Fruit fly (Drosophila melanogaster) whole organism, embryonic: ENCODE measurements around the gene Rtnl1.

Experiments
- Blimp-1 ChIP-seq: fragments of 200-800 bp; sonication (Bioruptor generic); optimal IDR thresholded peaks from 3 replicates; lab custom pipeline; 2018; ENCODE audit warnings: missing biosample characterization, missing genetic modification characterization, mild to moderate bottlenecking, moderate library complexity, missing genetic modification reagents
- CG1024 ChIP-seq: fragments of 200-800 bp; sonication (Bioruptor generic); IDR thresholded peaks from 2 replicates; pipeline ENCODE4 v1.3.6; 2022; ENCODE audit warnings: missing biosample characterization, missing genetic modification characterization
- CG11504 ChIP-seq: fragments of 200-800 bp; sonication (Bioruptor generic); optimal IDR thresholded peaks from 3 replicates; lab custom pipeline; 2019; ENCODE audit warnings: missing biosample characterization, mild to moderate bottlenecking, missing genetic modification characterization, moderate library complexity
- CG12219 ChIP-seq: fragments of 200-800 bp; sonication (Bioruptor generic); optimal IDR thresholded peaks from 3 replicates; lab custom pipeline; 2018; ENCODE audit warnings: missing biosample characterization, mild to moderate bottlenecking, missing genetic modification characterization
- CG12391 ChIP-seq: fragments of 200-800 bp; sonication (Bioruptor generic); optimal IDR thresholded peaks from 3 replicates; lab custom pipeline; 2018; ENCODE audit warnings: missing biosample characterization, mild to moderate bottlenecking, missing genetic modification characterization, moderate library complexity
- CG13894 ChIP-seq: fragments of 200-800 bp; sonication (Bioruptor generic); optimal IDR thresholded peaks from 3 replicates; lab custom pipeline; 2018; ENCODE audit warnings: missing biosample characterization, mild to moderate bottlenecking, missing genetic modification characterization, moderate library complexity
- CG14441 ChIP-seq: fragments of 200-800 bp; sonication (Bioruptor generic); IDR thresholded peaks from 2 replicates; pipeline ENCODE4 v1.3.6; 2022; ENCODE audit warnings: missing biosample characterization, missing genetic modification characterization
- CG15073 ChIP-seq: fragments of 200-800 bp; sonication (Bioruptor generic); optimal IDR thresholded peaks from 2 replicates; lab custom pipeline; 2016; ENCODE audit warnings: missing biosample characterization, missing genetic modification characterization
- CG2129 ChIP-seq: fragments of 200-800 bp; sonication (Bioruptor generic); IDR thresholded peaks from 2 replicates; pipeline ENCODE4 v1.3.6; 2022; ENCODE audit warnings: missing biosample characterization, missing genetic modification characterization; ENCODE audit not compliant: partially characterized antibody
- CG2202 ChIP-seq: fragments of 200-800 bp; sonication (Bioruptor generic); optimal IDR thresholded peaks from 2 replicates; lab custom pipeline; 2018; ENCODE audit warnings: missing biosample characterization, mild to moderate bottlenecking, missing genetic modification characterization
- CG2712 ChIP-seq: fragments of 200-800 bp; optimal IDR thresholded peaks from 3 replicates; lab custom pipeline; 2019; ENCODE audit warnings: missing biosample characterization, mild to moderate bottlenecking, missing genetic modification characterization, moderate library complexity
- CG2875 ChIP-seq: fragments of 200-800 bp; sonication (Bioruptor generic); optimal IDR thresholded peaks from 2 replicates; lab custom pipeline; 2017; ENCODE audit warnings: missing biosample characterization, mild to moderate bottlenecking, missing genetic modification characterization, missing genetic modification reagents
- CG30020 ChIP-seq: fragments of 200-800 bp; optimal IDR thresholded peaks from 2 replicates; lab custom pipeline; 2019; ENCODE audit warnings: missing biosample characterization, mild to moderate bottlenecking, missing genetic modification characterization, moderate library complexity
- CG30431 ChIP-seq: fragments of 200-800 bp; sonication (Bioruptor generic); optimal IDR thresholded peaks from 2 replicates; lab custom pipeline; 2017; ENCODE audit warnings: missing biosample characterization, missing genetic modification characterization
- CG3065 ChIP-seq: fragments of 200-800 bp; sonication (Bioruptor generic); optimal IDR thresholded peaks from 2 replicates; lab custom pipeline; 2016; ENCODE audit warnings: missing biosample characterization, missing genetic modification characterization
- CG3163 ChIP-seq: fragments of 200-800 bp; sonication (Bioruptor generic); optimal IDR thresholded peaks from 3 replicates; lab custom pipeline; 2016; ENCODE audit warnings: missing biosample characterization, missing genetic modification characterization
- CG4404 ChIP-seq: fragments of 200-800 bp; sonication (Bioruptor generic); IDR thresholded peaks from 2 replicates; pipeline ENCODE4 v1.3.6; 2022; ENCODE audit warnings: missing biosample characterization, missing genetic modification characterization
- CG4424 ChIP-seq: fragments of 200-800 bp; sonication (Bioruptor generic); optimal IDR thresholded peaks from 3 replicates; lab custom pipeline; 2016; ENCODE audit warnings: missing biosample characterization, missing genetic modification characterization
- CG4617 ChIP-seq: fragments of 200-800 bp; sonication (Bioruptor generic); optimal IDR thresholded peaks from 3 replicates; lab custom pipeline; 2016; ENCODE audit warnings: missing biosample characterization, missing genetic modification characterization, borderline replicate concordance
- CG4820 ChIP-seq: fragments of 200-800 bp; sonication (Bioruptor generic); optimal IDR thresholded peaks from 3 replicates; lab custom pipeline; 2016; ENCODE audit warnings: missing biosample characterization, missing genetic modification characterization
- CG9797 ChIP-seq: fragments of 200-800 bp; sonication (Bioruptor generic); optimal IDR thresholded peaks from 3 replicates; lab custom pipeline; 2018; ENCODE audit warnings: missing biosample characterization, mild to moderate bottlenecking, missing genetic modification characterization
- CTCF ChIP-seq: fragments of 200-800 bp; sonication (Bioruptor generic); optimal IDR thresholded peaks from 2 replicates; lab custom pipeline; 2017; ENCODE audit warnings: missing biosample characterization, mild to moderate bottlenecking, missing genetic modification characterization, moderate library complexity
- D ChIP-seq, 2 experiments: fragments of 200-800 bp in 1 of 2; fragments of >200 bp in 1 of 2; sonication (Bioruptor generic) in 1 of 2; optimal IDR thresholded peaks; 2 replicates in 1 of 2; 3 replicates in 1 of 2; lab custom pipeline; 2017; ENCODE audit warnings: mild to moderate bottlenecking in 1 of 2, missing biosample characterization in 1 of 2, missing genetic modification characterization in 1 of 2, missing genetic modification reagents in 1 of 2
- Deaf1 ChIP-seq: fragments of 200-800 bp; optimal IDR thresholded peaks from 3 replicates; lab custom pipeline; 2019; ENCODE audit warnings: missing biosample characterization, mild to moderate bottlenecking, missing genetic modification characterization, moderate library complexity
- Doc3 ChIP-seq: fragments of 200-800 bp; sonication (Bioruptor generic); IDR thresholded peaks from 3 replicates; pipeline ENCODE4 v1.3.6; 2022; ENCODE audit warnings: missing biosample characterization, missing genetic modification characterization; ENCODE audit not compliant: partially characterized antibody
- Fer3 ChIP-seq: fragments of 200-800 bp; sonication (Bioruptor generic); optimal IDR thresholded peaks from 2 replicates; lab custom pipeline; 2018; ENCODE audit warnings: missing biosample characterization, mild to moderate bottlenecking, missing genetic modification characterization, moderate library complexity
- HLH4C ChIP-seq: fragments of 200-800 bp; sonication (Bioruptor generic); IDR thresholded peaks from 3 replicates; pipeline ENCODE4 v1.3.6; 2022; ENCODE audit warnings: missing biosample characterization, missing genetic modification characterization; ENCODE audit not compliant: partially characterized antibody
- Hr78 ChIP-seq, 2 experiments: fragments of 200-800 bp in 1 of 2; fragments of >200 bp in 1 of 2; sonication (Bioruptor generic) in 1 of 2; optimal IDR thresholded peaks; 2 replicates each; lab custom pipeline; 2017 to 2019; ENCODE audit warnings: missing biosample characterization in 2 of 2, missing genetic modification characterization in 2 of 2, mild to moderate bottlenecking in 1 of 2, moderate library complexity in 1 of 2
- Sox100B ChIP-seq: fragments of 200-800 bp; sonication (Bioruptor generic); optimal IDR thresholded peaks from 3 replicates; lab custom pipeline; 2018; ENCODE audit warnings: missing biosample characterization, mild to moderate bottlenecking, missing genetic modification characterization
- Trl ChIP-seq, 3 experiments: fragments of >200 bp in 2 of 3; fragments of 200-800 bp in 1 of 3; sonication (Bioruptor generic) in 1 of 3; optimal IDR thresholded peaks; 2 replicates in 1 of 3; 3 replicates in 2 of 3; lab custom pipeline; 2016 to 2017; ENCODE audit warnings: missing biosample characterization in 1 of 3, missing genetic modification characterization in 1 of 3
- YL-1 ChIP-seq: fragments of 200-800 bp; sonication (Bioruptor generic); optimal IDR thresholded peaks from 3 replicates; lab custom pipeline; 2017; ENCODE audit warnings: missing biosample characterization, mild to moderate bottlenecking, missing genetic modification characterization
- cas ChIP-seq: fragments of 200-800 bp; sonication (Bioruptor generic); IDR thresholded peaks from 2 replicates; pipeline ENCODE4 v1.3.6; 2022; ENCODE audit warnings: missing biosample characterization, missing genetic modification characterization
- crol ChIP-seq: fragments of 200-800 bp; sonication (Bioruptor generic); IDR thresholded peaks from 2 replicates; pipeline ENCODE4 v1.3.6; 2022; ENCODE audit warnings: missing biosample characterization, missing genetic modification characterization
- fd3F ChIP-seq: fragments of 200-800 bp; sonication (Bioruptor generic); optimal IDR thresholded peaks from 2 replicates; lab custom pipeline; 2018; ENCODE audit warnings: missing biosample characterization, mild to moderate bottlenecking, missing genetic modification characterization, moderate library complexity
- gcm ChIP-seq: fragments of 200-800 bp; sonication (Bioruptor generic); optimal IDR thresholded peaks from 2 replicates; lab custom pipeline; 2019; ENCODE audit warnings: missing biosample characterization, mild to moderate bottlenecking, missing genetic modification characterization, moderate library complexity
- gsb-n ChIP-seq: fragments of 200-800 bp; sonication (Bioruptor generic); optimal IDR thresholded peaks from 3 replicates; lab custom pipeline; 2018; ENCODE audit warnings: missing biosample characterization, mild to moderate bottlenecking, missing genetic modification characterization
- jumu ChIP-seq: fragments of 200-800 bp; sonication (Bioruptor generic); optimal IDR thresholded peaks from 3 replicates; lab custom pipeline; 2016; ENCODE audit warnings: missing biosample characterization, missing genetic modification characterization
- lilli ChIP-seq: fragments of 200-800 bp; sonication (Bioruptor generic); optimal IDR thresholded peaks from 3 replicates; lab custom pipeline; 2016; ENCODE audit warnings: missing biosample characterization, missing genetic modification characterization
- lola ChIP-seq, 3 experiments: fragments of >200 bp in 2 of 3; fragments of 200-800 bp in 1 of 3; sonication (Bioruptor generic) in 1 of 3; optimal IDR thresholded peaks; 2 replicates each; lab custom pipeline; 2017 to 2019; ENCODE audit warnings: missing biosample characterization in 3 of 3, missing genetic modification characterization in 3 of 3, mild to moderate bottlenecking in 1 of 3, moderate library complexity in 1 of 3
- nerfin-1 ChIP-seq: fragments of 200-800 bp; sonication (Bioruptor generic); optimal IDR thresholded peaks from 3 replicates; lab custom pipeline; 2019; ENCODE audit warnings: missing biosample characterization, mild to moderate bottlenecking, missing genetic modification characterization, moderate library complexity
- pita ChIP-seq: fragments of 200-800 bp; sonication (Bioruptor generic); optimal IDR thresholded peaks from 2 replicates; lab custom pipeline; 2017; ENCODE audit warnings: missing biosample characterization, mild to moderate bottlenecking, missing genetic modification characterization
- pnt ChIP-seq: fragments of 200-800 bp; sonication (Bioruptor generic); optimal IDR thresholded peaks from 3 replicates; lab custom pipeline; 2016; ENCODE audit warnings: missing biosample characterization, missing genetic modification characterization
- ro ChIP-seq: fragments of 200-800 bp; sonication (Bioruptor generic); IDR thresholded peaks from 2 replicates; pipeline ENCODE4 v1.3.6; 2022; ENCODE audit warnings: missing biosample characterization, missing genetic modification characterization
- sob ChIP-seq: fragments of 200-800 bp; sonication (Bioruptor generic); IDR thresholded peaks from 2 replicates; pipeline ENCODE4 v1.3.6; 2022; ENCODE audit warnings: missing biosample characterization, missing genetic modification characterization
- vvl ChIP-seq: fragments of 200-800 bp; sonication (Bioruptor generic); IDR thresholded peaks from 2 replicates; pipeline ENCODE4 v1.3.6; 2022; ENCODE audit warnings: missing biosample characterization, missing genetic modification characterization
- zen2 ChIP-seq: fragments of 200-800 bp; sonication (Bioruptor generic); IDR thresholded peaks from 3 replicates; pipeline ENCODE4 v1.3.6; 2022; ENCODE audit warnings: missing biosample characterization, missing genetic modification characterization; ENCODE audit not compliant: partially characterized antibody

The Rtnl1 gene

DNA sequence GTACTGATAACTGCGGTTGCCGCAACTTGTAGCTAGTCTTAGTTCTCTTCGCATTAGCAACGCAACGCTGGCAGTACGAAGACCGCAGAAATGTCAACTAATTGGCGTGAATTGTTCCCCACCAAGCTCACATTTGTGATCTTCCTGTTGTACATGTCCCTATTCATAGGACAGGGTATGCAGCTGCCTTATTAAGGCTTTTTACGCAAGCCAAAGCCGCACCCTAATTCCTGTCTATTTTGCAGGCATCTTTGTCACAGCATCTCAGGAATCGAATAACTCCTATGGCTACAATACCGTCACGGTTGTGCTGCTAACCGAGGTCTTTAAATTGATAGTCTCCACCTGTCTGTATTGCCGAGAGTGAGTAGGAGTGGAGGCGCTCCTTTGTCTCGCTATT lies 43.5 kb upstream of the Rtnl1 start, which contains the start of gene eIF3h:
Gene eIF3h (minus strand): TSS at position 101 of the 400 bp plus-strand sequence.
- no peak for TF ChIP-seq cas
- no peak for TF ChIP-seq Trl (optimal IDR thresholded peaks at IDR 0.05; lab: Kevin White, UChicago)
- TF ChIP-seq Trl (GFP tag; optimal IDR thresholded peaks at IDR 0.05; lab: Kevin White, UChicago): no peak
- TF ChIP-seq CG12219 (GFP tag; lab: Kevin White, UChicago): no peak
- TF ChIP-seq fd3F (GFP tag; lab: Kevin White, UChicago): no peak
- peak; percentile 42 for TF ChIP-seq CG11504 (tag; lab: Kevin White, UChicago)
- no peak for TF ChIP-seq D (optimal IDR thresholded peaks at IDR 0.05; lab: Kevin White, UChicago)
- TF ChIP-seq D (GFP tag; optimal IDR thresholded peaks at IDR 0.05; lab: Kevin White, UChicago): no peak
- TF ChIP-seq lilli (GFP tag; lab: Kevin White, UChicago): no peak
- no peak for TF ChIP-seq CG2202 (tag; lab: Kevin White, UChicago)

DNA sequence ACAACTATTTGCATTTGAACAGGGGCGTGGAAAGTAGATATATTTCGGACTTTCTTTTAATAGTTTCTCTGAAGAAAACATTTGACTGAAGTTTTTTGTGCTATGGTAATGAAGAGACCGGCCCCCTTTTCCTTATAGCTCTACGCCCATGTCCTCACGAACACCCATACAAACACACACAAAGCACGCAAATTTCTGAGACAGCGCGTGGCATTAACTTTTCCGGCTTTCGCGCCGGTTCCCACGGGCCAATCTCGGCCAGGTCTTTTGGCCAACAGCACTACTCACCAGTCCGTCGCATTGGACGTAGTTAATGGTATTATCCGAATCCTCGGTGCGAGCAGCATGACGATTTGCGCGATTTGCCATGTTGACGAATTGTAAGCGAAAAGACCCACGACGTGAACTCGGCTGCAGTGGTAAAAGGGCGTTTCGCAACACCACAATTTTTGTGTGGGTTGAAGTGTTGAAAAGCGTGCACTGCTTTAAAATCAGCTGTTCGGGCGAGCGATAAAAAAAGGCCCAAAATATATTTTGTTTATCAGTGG lies 42.9 kb upstream of the Rtnl1 start, which contains the start of gene senju:
Gene senju (plus strand): TSS at position 477 of the 548 bp plus-strand sequence.
- peak; percentile 68 for TF ChIP-seq CG1024 (GFP tag; lab: Robert Waterston, UW)
- peak; percentile 71 for TF ChIP-seq nerfin-1 (tag; lab: Kevin White, UChicago)
- TF ChIP-seq vvl: peak; percentile 96
- TF ChIP-seq ro (GFP tag; lab: Robert Waterston, UW): peak; percentile 43; the same call in 1 of the 2 replicates
- peak; percentile 76 for TF ChIP-seq CG2712 (tag; lab: Kevin White, UChicago)
- TF ChIP-seq CTCF: peak; percentile 55
- peak; percentile 28; the same call in 1 of the 2 replicates for TF ChIP-seq crol (GFP tag; lab: Robert Waterston, UW)
- TF ChIP-seq jumu: peak; percentile 89
- TF ChIP-seq CG13894 (tag; lab: Kevin White, UChicago): peak; percentile 82
- no peak for TF ChIP-seq CG2129 (GFP tag; lab: Robert Waterston, UW)
- TF ChIP-seq CG3163 (GFP tag; lab: Kevin White, UChicago): peak; percentile 73
- peak; percentile 90 for TF ChIP-seq CG4424 (GFP tag; lab: Kevin White, UChicago)
- peak; percentile 80 for TF ChIP-seq CG2875 (GFP tag; lab: Kevin White, UChicago)
- peak; percentile 72 for TF ChIP-seq CG30431 (GFP tag; lab: Kevin White, UChicago)
- TF ChIP-seq gsb-n: peak; percentile 69
- TF ChIP-seq lola (GFP tag; optimal IDR thresholded peaks at IDR 0.05; lab: Kevin White, UChicago): peak in 1 of 3 experiments; percentile 57
- peak; percentile 84 for TF ChIP-seq sob (GFP tag; lab: Robert Waterston, UW)
- TF ChIP-seq HLH4C (GFP tag; lab: Robert Waterston, UW): 0 out of 3 replicates have a peak, but pooled peaks have one; percentile 27
- peak; percentile 55 for TF ChIP-seq CG30020
- TF ChIP-seq CG14441 (GFP tag; lab: Robert Waterston, UW): peak; percentile 83
- TF ChIP-seq Deaf1: peak; percentile 86
- TF ChIP-seq CG4404: peak; percentile 52
- TF ChIP-seq zen2 (GFP tag; lab: Robert Waterston, UW): no peak
- TF ChIP-seq Blimp-1 (GFP tag; lab: Kevin White, UChicago): peak; percentile 71
- peak; percentile 95 for TF ChIP-seq CG4617 (GFP tag; lab: Kevin White, UChicago)
- TF ChIP-seq CG12219 (GFP tag; lab: Kevin White, UChicago): peak; percentile 71
- peak; percentile 72 for TF ChIP-seq CG3065
- TF ChIP-seq Hr78 (GFP tag; optimal IDR thresholded peaks at IDR 0.05; lab: Kevin White, UChicago): peak in 1 of 2 experiments; percentile 59
- TF ChIP-seq CG9797 (GFP tag; lab: Kevin White, UChicago): peak; percentile 61
- TF ChIP-seq YL-1 (GFP tag; lab: Kevin White, UChicago): peak; percentile 99
- TF ChIP-seq CG12391: peak; percentile 83
- TF ChIP-seq Fer3: peak; percentile 74
- TF ChIP-seq pita (GFP tag; lab: Kevin White, UChicago): no peak
- peak; percentile 74 for TF ChIP-seq pnt (GFP tag; lab: Kevin White, UChicago)
- no peak for TF ChIP-seq Doc3 (GFP tag; lab: Robert Waterston, UW)
- peak; percentile 69 for TF ChIP-seq Sox100B
- TF ChIP-seq CG15073 (GFP tag; lab: Kevin White, UChicago): no peak
- TF ChIP-seq gcm (GFP tag; lab: Kevin White, UChicago): peak; percentile 41
- TF ChIP-seq CG4820: peak; percentile 64
